Worm (Caenorhabditis elegans) whole organism, young adult: ENCODE measurements around the gene nfya-1.

Source experiments
- C17E4.6 ChIP-seq: fragments of 200-800 bp; sonication (Bioruptor generic); IDR thresholded peaks from 2 replicates; pipeline ENCODE4 v1.3.6; 2022; ENCODE audit warnings: missing genetic modification reagents, missing genetic modification characterization, missing compliant biosample characterization
- D2030.7 ChIP-seq: fragments of 200-800 bp; sonication (Bioruptor generic); IDR thresholded peaks from 2 replicates; pipeline ENCODE4 v1.3.6; 2022; ENCODE audit warnings: missing genetic modification reagents, missing genetic modification characterization, missing compliant biosample characterization
- F22D6.2 ChIP-seq: sonication (generic microtip); optimal IDR thresholded peaks from 2 replicates; lab custom pipeline; 2016; ENCODE audit warnings: mild to moderate bottlenecking, missing genetic modification characterization, missing compliant biosample characterization
- F33H1.4 ChIP-seq: fragments of 200-800 bp; sonication (Bioruptor generic); IDR thresholded peaks from 2 replicates; pipeline ENCODE4 v1.3.6; 2022; ENCODE audit warnings: missing genetic modification reagents, missing genetic modification characterization, missing compliant biosample characterization
- F57A8.1 ChIP-seq: fragments of 200-800 bp; sonication (Bioruptor generic); optimal IDR thresholded peaks from 2 replicates; lab custom pipeline; 2018; ENCODE audit warnings: mild to moderate bottlenecking, missing genetic modification characterization, moderate library complexity, missing compliant biosample characterization
- F57C9.4 ChIP-seq: sonication (generic microtip); optimal IDR thresholded peaks from 2 replicates; lab custom pipeline; 2017; ENCODE audit warnings: mild to moderate bottlenecking, missing genetic modification characterization, missing compliant biosample characterization
- K11D2.4 ChIP-seq: fragments of 200-800 bp; sonication (Bioruptor generic); IDR thresholded peaks from 2 replicates; pipeline ENCODE4 v1.3.6; 2022; ENCODE audit warnings: missing genetic modification reagents, missing genetic modification characterization, missing compliant biosample characterization
- T26A5.8 ChIP-seq: sonication (generic microtip); optimal IDR thresholded peaks from 2 replicates; lab custom pipeline; 2016; ENCODE audit warnings: missing genetic modification characterization, missing compliant biosample characterization
- Y79H2A.3 ChIP-seq: fragments of 200-800 bp; sonication (Bioruptor generic); conservative IDR thresholded peaks from 2 replicates; pipeline ENCODE4 v1.3.6; 2022; ENCODE audit warnings: missing genetic modification reagents, missing genetic modification characterization, missing compliant biosample characterization
- Y95B8A.8 ChIP-seq: fragments of 200-800 bp; sonication (Bioruptor generic); IDR thresholded peaks from 2 replicates; pipeline ENCODE4 v1.3.6; 2022; ENCODE audit warnings: missing genetic modification reagents, missing genetic modification characterization, missing compliant biosample characterization
- ZK185.1 ChIP-seq: sonication (generic microtip); optimal IDR thresholded peaks from 2 replicates; lab custom pipeline; 2016; ENCODE audit warnings: mild to moderate bottlenecking, missing genetic modification characterization, missing compliant biosample characterization; ENCODE audit not compliant: poor library complexity, severe bottlenecking
- aptf-2 ChIP-seq: fragments of 200-800 bp; sonication (Bioruptor generic); conservative IDR thresholded peaks from 2 replicates; pipeline ENCODE4 v1.3.6; 2022; ENCODE audit warnings: missing genetic modification reagents, missing genetic modification characterization, missing compliant biosample characterization
- bed-1 ChIP-seq: fragments of 200-800 bp; sonication (Bioruptor generic); IDR thresholded peaks from 2 replicates; pipeline ENCODE4 v1.3.6; 2022; ENCODE audit warnings: missing genetic modification reagents, missing genetic modification characterization, missing compliant biosample characterization
- ceh-27 ChIP-seq: fragments of 200-800 bp; sonication (Bioruptor generic); optimal IDR thresholded peaks from 2 replicates; lab custom pipeline; 2018; ENCODE audit warnings: mild to moderate bottlenecking, missing genetic modification characterization, moderate library complexity, missing compliant biosample characterization
- ceh-58 ChIP-seq: fragments of 200-800 bp; sonication (Bioruptor generic); IDR thresholded peaks from 2 replicates; pipeline ENCODE4 v1.3.6; 2022; ENCODE audit warnings: missing genetic modification characterization, missing compliant biosample characterization
- die-1 ChIP-seq: sonication (generic microtip); optimal IDR thresholded peaks from 2 replicates; lab custom pipeline; 2016; ENCODE audit warnings: missing genotype, mild to moderate bottlenecking, missing genetic modification characterization, missing compliant biosample characterization
- egl-18 ChIP-seq: fragments of 200-800 bp; sonication (Bioruptor generic); IDR thresholded peaks from 2 replicates; pipeline ENCODE4 v1.3.6; 2022; ENCODE audit warnings: missing genetic modification reagents, missing genetic modification characterization, missing compliant biosample characterization
- egl-44 ChIP-seq: fragments of 200-800 bp; sonication (Bioruptor generic); IDR thresholded peaks from 2 replicates; pipeline ENCODE4 v1.3.6; 2022; ENCODE audit warnings: missing genetic modification reagents, missing genetic modification characterization, missing compliant biosample characterization
- egrh-3 ChIP-seq: fragments of 200-800 bp; sonication (Bioruptor generic); IDR thresholded peaks from 2 replicates; pipeline ENCODE4 v1.3.6; 2022; ENCODE audit warnings: missing genetic modification reagents, missing genetic modification characterization, missing compliant biosample characterization
- fkh-3 ChIP-seq: sonication (generic microtip); optimal IDR thresholded peaks from 2 replicates; lab custom pipeline; 2016; ENCODE audit warnings: mild to moderate bottlenecking, missing genetic modification characterization, missing compliant biosample characterization
- gei-17 ChIP-seq: fragments of 200-800 bp; sonication (Bioruptor generic); optimal IDR thresholded peaks from 2 replicates; lab custom pipeline; 2018; ENCODE audit warnings: mild to moderate bottlenecking, missing genetic modification characterization, missing compliant biosample characterization
- him-1 ChIP-seq: sonication (generic microtip); optimal IDR thresholded peaks from 2 replicates; lab custom pipeline; 2016; ENCODE audit warnings: missing genotype, missing genetic modification reagents, missing genetic modification characterization, missing compliant biosample characterization
- hmg-20 ChIP-seq: fragments of 200-800 bp; sonication (Bioruptor generic); IDR thresholded peaks from 2 replicates; pipeline ENCODE4 v1.3.6; 2022; ENCODE audit warnings: missing genetic modification reagents, missing genetic modification characterization, missing compliant biosample characterization
- hrde-1 ChIP-seq: sonication (generic microtip); optimal IDR thresholded peaks from 2 replicates; lab custom pipeline; 2016; ENCODE audit warnings: missing genetic modification characterization, mild to moderate bottlenecking, missing compliant biosample characterization, moderate library complexity, missing genotype, missing genetic modification reagents, borderline replicate concordance
- let-526 ChIP-seq: fragments of 200-800 bp; sonication (Bioruptor generic); IDR thresholded peaks from 2 replicates; pipeline ENCODE4 v1.3.6; 2022; ENCODE audit warnings: missing genetic modification reagents, missing genetic modification characterization, missing compliant biosample characterization
- lin-40 ChIP-seq: sonication (generic microtip); optimal IDR thresholded peaks from 2 replicates; lab custom pipeline; 2016; ENCODE audit warnings: missing genetic modification characterization, mild to moderate bottlenecking, missing compliant biosample characterization, missing genotype, missing genetic modification reagents
- lin-54 ChIP-seq: fragments of 200-800 bp; sonication (Bioruptor generic); optimal IDR thresholded peaks from 2 replicates; lab custom pipeline; 2018; ENCODE audit warnings: mild to moderate bottlenecking, missing genetic modification characterization, missing compliant biosample characterization
- lir-1 ChIP-seq: fragments of 200-800 bp; sonication (Bioruptor generic); conservative IDR thresholded peaks from 2 replicates; pipeline ENCODE4 v1.3.6; 2022; ENCODE audit warnings: missing genetic modification reagents, missing genetic modification characterization, missing compliant biosample characterization
- madf-10 ChIP-seq: sonication (generic microtip); optimal IDR thresholded peaks from 2 replicates; lab custom pipeline; 2016; ENCODE audit warnings: mild to moderate bottlenecking, missing genetic modification characterization, missing compliant biosample characterization
- madf-8 ChIP-seq: fragments of 200-800 bp; sonication (Bioruptor generic); conservative IDR thresholded peaks from 2 replicates; pipeline ENCODE4 v1.3.6; 2022; ENCODE audit warnings: missing genetic modification reagents, missing genetic modification characterization, missing compliant biosample characterization
- mxl-1 ChIP-seq: sonication (generic microtip); optimal IDR thresholded peaks from 2 replicates; lab custom pipeline; 2016; ENCODE audit warnings: missing genetic modification characterization, missing compliant biosample characterization
- nfya-1 ChIP-seq: sonication (generic microtip); optimal IDR thresholded peaks from 2 replicates; lab custom pipeline; 2017; ENCODE audit warnings: antibody characterized with exemption, missing compliant biosample characterization, missing genetic modification characterization, borderline replicate concordance; ENCODE audit not compliant: insufficient read depth
- nfya-2 ChIP-seq: fragments of 200-800 bp; sonication (Bioruptor generic); IDR thresholded peaks from 2 replicates; pipeline ENCODE4 v1.3.6; 2022; ENCODE audit warnings: missing genetic modification reagents, missing genetic modification characterization, missing compliant biosample characterization
- nhr-27 ChIP-seq: fragments of 200-800 bp; sonication (Bioruptor generic); optimal IDR thresholded peaks from 2 replicates; lab custom pipeline; 2018; ENCODE audit warnings: mild to moderate bottlenecking, missing genetic modification characterization, moderate library complexity, missing compliant biosample characterization
- nhr-80 ChIP-seq: sonication (generic microtip); optimal IDR thresholded peaks from 2 replicates; lab custom pipeline; 2016; ENCODE audit warnings: missing genetic modification characterization, missing compliant biosample characterization
- pbrm-1 ChIP-seq: fragments of 200-800 bp; sonication (Bioruptor generic); IDR thresholded peaks from 2 replicates; pipeline ENCODE4 v1.3.6; 2022; ENCODE audit warnings: missing genetic modification reagents, missing genetic modification characterization, missing compliant biosample characterization
- pha-4 ChIP-seq: fragments of 150-350 bp; sonication (generic microtip); optimal IDR thresholded peaks from 2 replicates; lab custom pipeline; 2014; ENCODE audit warnings: missing biosample characterization, missing genetic modification reagents, missing genetic modification characterization
- rcor-1 ChIP-seq: fragments of 200-800 bp; sonication (Bioruptor generic); IDR thresholded peaks from 2 replicates; pipeline ENCODE4 v1.3.6; 2022; ENCODE audit warnings: missing genetic modification reagents, missing genetic modification characterization, missing compliant biosample characterization
- rec-8 ChIP-seq, 2 experiments: sonication (generic microtip); optimal IDR thresholded peaks; 2 replicates each; lab custom pipeline; 2016; ENCODE audit warnings: mild to moderate bottlenecking in 2 of 2, missing genetic modification characterization in 2 of 2, missing genetic modification reagents in 2 of 2, missing genotype in 2 of 2, missing biosample characterization in 1 of 2, missing compliant biosample characterization in 1 of 2, moderate library complexity in 1 of 2
- rpc-1 ChIP-seq, 2 experiments: fragments of 150-350 bp in 1 of 2; sonication (generic microtip) in 1 of 2; optimal IDR thresholded peaks; 2 replicates each; lab custom pipeline; 2014 to 2018; ENCODE audit warnings: missing biosample characterization in 1 of 2, missing genetic modification characterization in 1 of 2, missing genetic modification reagents in 1 of 2, missing genotype in 1 of 2
- sdz-38 ChIP-seq: sonication (generic microtip); optimal IDR thresholded peaks from 2 replicates; lab custom pipeline; 2016; ENCODE audit warnings: missing genotype, missing genetic modification characterization, missing compliant biosample characterization
- snpc-1.3 ChIP-seq: sonication (generic microtip); optimal IDR thresholded peaks from 2 replicates; lab custom pipeline; 2017; ENCODE audit warnings: missing genetic modification characterization, mild to moderate bottlenecking, missing compliant biosample characterization, antibody characterized with exemption, moderate library complexity, missing genotype, missing genetic modification reagents; ENCODE audit not compliant: insufficient read depth
- somi-1 ChIP-seq: fragments of 200-800 bp; sonication (Bioruptor generic); optimal IDR thresholded peaks from 2 replicates; lab custom pipeline; 2018; ENCODE audit warnings: mild to moderate bottlenecking, missing genetic modification characterization, missing compliant biosample characterization
- ztf-26 ChIP-seq: sonication (generic microtip); optimal IDR thresholded peaks from 2 replicates; lab custom pipeline; 2017; ENCODE audit warnings: missing genetic modification characterization, missing compliant biosample characterization

The nfya-1 gene

DNA sequence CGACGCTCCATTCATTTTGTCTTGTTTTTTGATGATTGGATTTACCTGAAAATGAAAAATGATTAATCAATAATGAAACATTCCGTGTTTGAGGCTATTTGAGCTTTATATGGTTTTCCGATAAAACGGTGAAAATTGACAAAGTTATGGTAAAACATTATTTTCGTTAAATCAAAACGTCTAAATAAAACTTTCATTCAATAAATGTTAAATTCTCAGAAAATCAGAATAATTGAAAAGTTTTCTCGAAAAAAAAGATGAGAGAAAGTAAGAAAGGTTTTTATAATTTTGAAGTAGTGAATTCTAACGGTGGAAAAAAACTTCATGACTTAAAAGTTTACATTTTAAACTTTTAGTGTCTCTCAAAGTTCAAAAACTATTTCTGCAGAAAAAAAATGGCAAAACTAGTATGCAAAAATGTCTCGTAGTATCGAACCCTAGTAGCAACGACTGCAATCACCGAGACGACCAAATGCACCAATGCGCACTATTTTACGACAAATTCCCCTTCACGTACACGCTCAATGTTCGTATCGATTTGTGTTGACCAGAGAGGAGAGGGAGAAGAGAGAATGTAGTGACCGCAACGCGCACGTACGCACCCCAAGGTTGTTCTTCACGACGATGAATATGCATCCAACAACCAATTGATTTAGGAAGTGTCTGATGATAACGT lies at the start of gene nfya-1:
nfya-1 (minus strand) TSS at position 51 of the 676 bp plus-strand sequence.
- TF ChIP-seq nhr-80 (peak; percentile 11), him-1 (no peak), lin-40 (tag; lab: Kevin White, UChicago) (peak; percentile 39), gei-17 (GFP tag; lab: Kevin White, UChicago) (peak; percentile 19), egrh-3 (GFP tag; lab: Robert Waterston, UW) (no peak), ceh-27 (GFP tag; lab: Kevin White, UChicago) (peak; percentile 51), F57C9.4 (tag; lab: Kevin White, UChicago) (no peak)

- no peak for TF ChIP-seq mxl-1 (tag; lab: Kevin White, UChicago)
- no peak for TF ChIP-seq nhr-27 (tag; lab: Kevin White, UChicago)
- TF ChIP-seq egrh-3 (GFP tag; lab: Robert Waterston, UW), result no peak
- TF ChIP-seq madf-10 (tag; lab: Kevin White, UChicago), result no peak
- TF ChIP-seq egl-18 (GFP tag; lab: Robert Waterston, UW), result no peak
- TF ChIP-seq D2030.7 (GFP tag; lab: Robert Waterston, UW), result no peak
- TF ChIP-seq F22D6.2, result no peak
- no peak for TF ChIP-seq nfya-2 (GFP tag; lab: Robert Waterston, UW)
- no peak for TF ChIP-seq bed-1
- TF ChIP-seq madf-8, result no peak
- TF ChIP-seq pha-4 (tag; lab: Kevin White, UChicago), result no peak
Observed at ce11 chrX:11994484-11994883, 47.8 kb upstream of the nfya-1 start, which contains the start of gene C49F5.7. Gene C49F5.7, plus strand, starts transcription at chrX:11994784.

- TF ChIP-seq ZK185.1, result peak; percentile 61
- peak; percentile 70 for TF ChIP-seq rpc-1 (optimal IDR thresholded peaks at IDR 0.05; lab: Kevin White, UChicago)
- TF ChIP-seq rpc-1 (tag; optimal IDR thresholded peaks at IDR 0.05; lab: Kevin White, UChicago), result peak; percentile 81
- no peak for TF ChIP-seq ztf-26
- no peak for TF ChIP-seq madf-8
- no peak for TF ChIP-seq fkh-3 (tag; lab: Kevin White, UChicago)
- TF ChIP-seq rcor-1 (GFP tag; lab: Robert Waterston, UW), result peak; percentile 54
- no peak for TF ChIP-seq egl-44 (GFP tag; lab: Robert Waterston, UW)
- TF ChIP-seq ceh-27 (GFP tag; lab: Kevin White, UChicago), result no peak
- TF ChIP-seq T26A5.8 (tag; lab: Kevin White, UChicago), result no peak
- TF ChIP-seq K11D2.4 (GFP tag; lab: Robert Waterston, UW), result no peak
- TF ChIP-seq egl-18 (GFP tag; lab: Robert Waterston, UW), result no peak
- no peak for TF ChIP-seq Y79H2A.3
- no peak for TF ChIP-seq ceh-58
- TF ChIP-seq snpc-1.3 (tag; lab: Kevin White, UChicago), result peak; percentile 22
- no peak for TF ChIP-seq let-526
- TF ChIP-seq nfya-1, result no peak
- TF ChIP-seq Y95B8A.8 (GFP tag; lab: Robert Waterston, UW), result no peak
- no peak for TF ChIP-seq lir-1 (GFP tag; lab: Robert Waterston, UW)
- no peak for TF ChIP-seq F57A8.1 (GFP tag; lab: Kevin White, UChicago)
- TF ChIP-seq pbrm-1 (GFP tag; lab: Robert Waterston, UW), result peak; percentile 83
- TF ChIP-seq F33H1.4 (GFP tag; lab: Robert Waterston, UW), result no peak
- TF ChIP-seq rec-8 (tag; optimal IDR thresholded peaks at IDR 0.05; lab: Kevin White, UChicago), result peak in 1 of 2 experiments; percentile 33
- TF ChIP-seq hmg-20, result no peak
- TF ChIP-seq sdz-38 (tag; lab: Kevin White, UChicago), result no peak
- TF ChIP-seq lin-54, result no peak
- peak; percentile 59 for TF ChIP-seq die-1 (tag; lab: Kevin White, UChicago)
- no peak for TF ChIP-seq aptf-2 (GFP tag; lab: Robert Waterston, UW)
- TF ChIP-seq hrde-1 (tag; lab: Kevin White, UChicago), result no peak
- TF ChIP-seq C17E4.6, result no peak
- TF ChIP-seq somi-1, result no peak
Observed at ce11 chrX:11993327-11993726, 46.7 kb upstream of the nfya-1 start.
